Fruit fly (Drosophila melanogaster): Measurements from ENCODE around the gene Cpr23B.

dm6 chr2L:2802527-2802926, 35.7 kb upstream of the Cpr23B start:
- TF ChIP-seq Myc (optimal IDR thresholded peaks at IDR 0.05) (no peak), Sin3A (optimal IDR thresholded peaks at IDR 0.05) (no peak), h (optimal IDR thresholded peaks at IDR 0.05) (no peak), ttk (optimal IDR thresholded peaks at IDR 0.05) (no peak)

All from Kc167 (cell line).